Worm (Caenorhabditis elegans): Measurements from ENCODE around the gene mltn-10.
A peak's percentile ranks its signal among the peaks of the same experiment; 100 is the strongest.

The mltn-10 gene

ce11 chrII:14664647-14665518 lies 42.0 kb downstream of the mltn-10 start (continued):
- TF ChIP-seq nhr-28 (tag; optimal IDR thresholded peaks at IDR 0.05) (peak; percentile 32), zip-11 (GFP tag; IDR thresholded peaks at IDR 0.05) (no peak), dmd-8 (GFP tag; IDR thresholded peaks at IDR 0.05) (no peak), daf-8 (GFP tag; IDR thresholded peaks at IDR 0.05) (no peak), spr-1 (tag; optimal IDR thresholded peaks at IDR 0.05) (no peak), ZK337.2 (GFP tag; IDR thresholded peaks at IDR 0.05) (no peak), fkh-10 (GFP tag; optimal IDR thresholded peaks at IDR 0.05) (no peak), spr-3 (GFP tag; optimal IDR thresholded peaks at IDR 0.05) (no peak), hmg-1.1 (GFP tag; IDR thresholded peaks at IDR 0.05) (no peak), lsy-2 (tag; optimal IDR thresholded peaks at IDR 0.05) (no peak), mdl-1 (tag; optimal IDR thresholded peaks at IDR 0.05) (no peak), arid-1 (GFP tag; conservative IDR thresholded peaks at IDR 0.05) (0 out of 2 replicates have a peak, but pooled peaks have one; percentile 17), nhr-42 (GFP tag; IDR thresholded peaks at IDR 0.05) (0 out of 2 replicates have a peak, but pooled peaks have one; percentile 44), ceh-32 (tag; optimal IDR thresholded peaks at IDR 0.05; ENCODE audit: poor library complexity) (no peak)

- TF ChIP-seq aly-2 (tag; optimal IDR thresholded peaks at IDR 0.05) (no peak), unc-62 (GFP tag; optimal IDR thresholded peaks at IDR 0.05 in 1 of 2) (peak in 1 of 2 experiments; percentile 90), unc-62 (tag; optimal IDR thresholded peaks at IDR 0.05) (no peak)
These were observed 43.4 kb downstream of the mltn-10 start for ce11 chrII:14666274-14666673.

- TF ChIP-seq nhr-41 (GFP tag; IDR thresholded peaks at IDR 0.05) (no peak), nhr-28 (tag; optimal IDR thresholded peaks at IDR 0.05) (peak; percentile 1), dve-1 (tag; optimal IDR thresholded peaks at IDR 0.05; ENCODE audit: insufficient read depth) (no peak), fos-1 (tag; optimal IDR thresholded peaks at IDR 0.05) (no peak), D1046.2 (GFP tag; IDR thresholded peaks at IDR 0.05) (no peak), aha-1 (tag) (peak; percentile 95), ceh-62 (tag; optimal IDR thresholded peaks at IDR 0.05) (no peak), mxl-3 (GFP tag; optimal IDR thresholded peaks at IDR 0.05) (no peak)
These were observed 45.8 kb downstream of the mltn-10 start for ce11 chrII:14668608-14669007.

- TF ChIP-seq hlh-11 (tag; optimal IDR thresholded peaks at IDR 0.05) = peak; percentile 39
- no peak for TF ChIP-seq mdt-29 (GFP tag; IDR thresholded peaks at IDR 0.05)
- peak; percentile 28 for TF ChIP-seq aha-1 (tag)
- no peak for TF ChIP-seq jun-1 (tag; optimal IDR thresholded peaks at IDR 0.05)
- TF ChIP-seq hmg-1.1 (GFP tag; IDR thresholded peaks at IDR 0.05) = no peak
- TF ChIP-seq ctbp-1 (GFP tag; IDR thresholded peaks at IDR 0.05) = no peak
- TF ChIP-seq nhr-42 (GFP tag; IDR thresholded peaks at IDR 0.05) = no peak
- peak; percentile 14 for TF ChIP-seq nhr-28 (tag; optimal IDR thresholded peaks at IDR 0.05)
- TF ChIP-seq dpl-1 (GFP tag; optimal IDR thresholded peaks at IDR 0.05) = no peak
- peak in 1 of 2 experiments; percentile 40 for TF ChIP-seq mdl-1 (tag; optimal IDR thresholded peaks at IDR 0.05)
- no peak for TF ChIP-seq sdz-12 (GFP tag; optimal IDR thresholded peaks at IDR 0.05)
- TF ChIP-seq ceh-28 (tag; optimal IDR thresholded peaks at IDR 0.05) = no peak
- no peak for TF ChIP-seq dmd-9 (GFP tag; IDR thresholded peaks at IDR 0.05)
- no peak for TF ChIP-seq F49E8.2 (tag; optimal IDR thresholded peaks at IDR 0.05; ENCODE audit: borderline replicate concordance)
- peak in 1 of 2 experiments; percentile 41 for TF ChIP-seq daf-16 (GFP tag; optimal IDR thresholded peaks at IDR 0.05)
- TF ChIP-seq daf-16 (tag; optimal IDR thresholded peaks at IDR 0.05) = no peak
These were observed 47.3 kb downstream of the mltn-10 start for ce11 chrII:14670175-14670574.

Data from whole organism, L4 larva.